Worm (Caenorhabditis elegans) whole organism, late embryonic: ENCODE results near the gene cpg-19.

Source experiments
- dmd-4 ChIP-seq: sonication (generic microtip); optimal IDR thresholded peaks from 2 replicates; lab custom pipeline; 2016; ENCODE audit warnings: borderline replicate concordance, missing genetic modification characterization, missing compliant biosample characterization
- ets-4 ChIP-seq: sonication (generic microtip); optimal IDR thresholded peaks from 2 replicates; lab custom pipeline; 2016; ENCODE audit warnings: missing genetic modification characterization, missing compliant biosample characterization
- fkh-10 ChIP-seq: fragments of 150-350 bp; optimal IDR thresholded peaks from 2 replicates; lab custom pipeline; 2014; ENCODE audit warnings: missing biosample characterization, missing genetic modification reagents, missing genetic modification characterization

DNA sequence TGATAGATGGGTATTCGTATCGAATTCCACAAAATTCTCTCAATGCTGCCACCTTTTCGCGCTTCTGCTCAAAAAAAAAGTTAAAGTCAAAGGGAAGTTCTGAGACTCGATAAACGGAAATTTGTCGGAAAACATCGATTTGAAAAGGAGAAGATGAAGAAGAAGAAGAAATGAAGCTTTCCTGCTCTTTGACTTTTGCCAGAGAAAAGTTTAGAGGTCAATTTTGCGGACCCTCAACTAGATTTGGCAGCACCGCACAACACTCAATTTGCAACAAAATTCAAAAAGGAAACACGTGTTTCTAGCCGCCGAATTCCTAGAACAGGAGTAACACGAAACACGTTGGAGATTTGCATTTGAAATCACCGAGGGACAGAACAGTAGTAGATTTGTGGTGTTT is 33.5 kb upstream of the cpg-19 start:
- TF ChIP-seq fkh-10 (GFP tag; lab: Kevin White, UChicago) = no peak
- TF ChIP-seq ets-4 = no peak
- TF ChIP-seq dmd-4 = no peak
